Worm (Caenorhabditis elegans) whole organism, young adult: ENCODE results near the gene nhr-141.

Experiments
- C06A6.2 ChIP-seq: fragments of 200-800 bp; sonication (Bioruptor generic); conservative IDR thresholded peaks from 2 replicates; pipeline ENCODE4 v1.3.6; 2022; ENCODE audit warnings: missing genetic modification characterization, missing compliant biosample characterization
- D2030.7 ChIP-seq: fragments of 200-800 bp; sonication (Bioruptor generic); IDR thresholded peaks from 2 replicates; pipeline ENCODE4 v1.3.6; 2022; ENCODE audit warnings: missing genetic modification reagents, missing genetic modification characterization, missing compliant biosample characterization
- F10E7.11 ChIP-seq: sonication (generic microtip); optimal IDR thresholded peaks from 2 replicates; lab custom pipeline; 2017; ENCODE audit warnings: mild to moderate bottlenecking, missing genetic modification characterization, moderate library complexity, missing compliant biosample characterization
- F23B12.7 ChIP-seq: sonication (generic microtip); optimal IDR thresholded peaks from 2 replicates; lab custom pipeline; 2017; ENCODE audit warnings: missing genetic modification characterization, mild to moderate bottlenecking, missing compliant biosample characterization, antibody characterized with exemption, moderate library complexity; ENCODE audit not compliant: insufficient read depth
- F33H1.4 ChIP-seq: fragments of 200-800 bp; sonication (Bioruptor generic); IDR thresholded peaks from 2 replicates; pipeline ENCODE4 v1.3.6; 2022; ENCODE audit warnings: missing genetic modification reagents, missing genetic modification characterization, missing compliant biosample characterization
- F37B4.10 ChIP-seq: fragments of 200-800 bp; sonication (Bioruptor generic); IDR thresholded peaks from 2 replicates; pipeline ENCODE4 v1.3.6; 2022; ENCODE audit warnings: missing genetic modification characterization, missing compliant biosample characterization
- F39B2.1 ChIP-seq: fragments of 200-800 bp; sonication (Bioruptor generic); IDR thresholded peaks from 2 replicates; pipeline ENCODE4 v1.3.6; 2022; ENCODE audit warnings: missing genetic modification reagents, missing genetic modification characterization, missing compliant biosample characterization
- K12H6.12 ChIP-seq: fragments of 200-800 bp; sonication (Bioruptor generic); optimal IDR thresholded peaks from 2 replicates; lab custom pipeline; 2018; ENCODE audit warnings: mild to moderate bottlenecking, missing genetic modification characterization, missing compliant biosample characterization
- Y53F4B.3 ChIP-seq: fragments of 200-800 bp; sonication (Bioruptor generic); IDR thresholded peaks from 2 replicates; pipeline ENCODE4 v1.3.6; 2022; ENCODE audit warnings: missing genetic modification reagents, missing genetic modification characterization, missing compliant biosample characterization
- Y53G8AR.9 ChIP-seq: fragments of 200-800 bp; sonication (Bioruptor generic); conservative IDR thresholded peaks from 2 replicates; pipeline ENCODE4 v1.3.6; 2022; ENCODE audit warnings: missing genetic modification reagents, missing genetic modification characterization, missing compliant biosample characterization
- ama-1 ChIP-seq, 3 experiments: fragments of 150-350 bp in 1 of 3; sonication (generic microtip) in 2 of 3; optimal IDR thresholded peaks; 2 replicates each; lab custom pipeline; 2014 to 2018; ENCODE audit warnings: missing biosample characterization in 2 of 3, missing genetic modification characterization in 2 of 3, missing genetic modification reagents in 2 of 3
- attf-3 ChIP-seq: fragments of 200-800 bp; sonication (Bioruptor generic); conservative IDR thresholded peaks from 2 replicates; pipeline ENCODE4 v1.3.6; 2022; ENCODE audit warnings: missing genetic modification reagents, missing genetic modification characterization, missing compliant biosample characterization
- ccch-3 ChIP-seq: fragments of 200-800 bp; sonication (Bioruptor generic); optimal IDR thresholded peaks from 2 replicates; lab custom pipeline; 2018; ENCODE audit warnings: mild to moderate bottlenecking, missing genetic modification characterization, missing compliant biosample characterization
- cebp-2 ChIP-seq: fragments of 200-800 bp; sonication (Bioruptor generic); IDR thresholded peaks from 2 replicates; pipeline ENCODE4 v1.3.6; 2022; ENCODE audit warnings: missing genetic modification characterization, missing compliant biosample characterization
- ceh-100 ChIP-seq: fragments of 200-800 bp; sonication (Bioruptor generic); IDR thresholded peaks from 2 replicates; pipeline ENCODE4 v1.3.6; 2022; ENCODE audit warnings: missing genetic modification reagents, missing genetic modification characterization, missing compliant biosample characterization
- ceh-79 ChIP-seq: sonication (generic microtip); optimal IDR thresholded peaks from 2 replicates; lab custom pipeline; 2017; ENCODE audit warnings: mild to moderate bottlenecking, missing genetic modification characterization, missing compliant biosample characterization
- dox-1 ChIP-seq: fragments of 200-800 bp; sonication (Bioruptor generic); IDR thresholded peaks from 2 replicates; pipeline ENCODE4 v1.3.6; 2022; ENCODE audit warnings: missing genetic modification reagents, missing genetic modification characterization, missing compliant biosample characterization
- efl-1 ChIP-seq: fragments of 150-350 bp; optimal IDR thresholded peaks from 2 replicates; lab custom pipeline; 2014; ENCODE audit warnings: missing biosample characterization, missing genetic modification reagents, missing genetic modification characterization
- egl-18 ChIP-seq: fragments of 200-800 bp; sonication (Bioruptor generic); IDR thresholded peaks from 2 replicates; pipeline ENCODE4 v1.3.6; 2022; ENCODE audit warnings: missing genetic modification reagents, missing genetic modification characterization, missing compliant biosample characterization
- egl-44 ChIP-seq: fragments of 200-800 bp; sonication (Bioruptor generic); IDR thresholded peaks from 2 replicates; pipeline ENCODE4 v1.3.6; 2022; ENCODE audit warnings: missing genetic modification reagents, missing genetic modification characterization, missing compliant biosample characterization
- ekl-4 ChIP-seq: fragments of 200-800 bp; sonication (Bioruptor generic); IDR thresholded peaks from 2 replicates; pipeline ENCODE4 v1.3.6; 2022; ENCODE audit warnings: missing genetic modification reagents, missing genetic modification characterization, missing compliant biosample characterization
- hlh-12 ChIP-seq: sonication (generic microtip); optimal IDR thresholded peaks from 2 replicates; lab custom pipeline; 2016; ENCODE audit warnings: missing genetic modification characterization, missing compliant biosample characterization
- hmg-20 ChIP-seq: fragments of 200-800 bp; sonication (Bioruptor generic); IDR thresholded peaks from 2 replicates; pipeline ENCODE4 v1.3.6; 2022; ENCODE audit warnings: missing genetic modification reagents, missing genetic modification characterization, missing compliant biosample characterization
- lin-54 ChIP-seq: fragments of 200-800 bp; sonication (Bioruptor generic); optimal IDR thresholded peaks from 2 replicates; lab custom pipeline; 2018; ENCODE audit warnings: mild to moderate bottlenecking, missing genetic modification characterization, missing compliant biosample characterization
- lir-1 ChIP-seq: fragments of 200-800 bp; sonication (Bioruptor generic); conservative IDR thresholded peaks from 2 replicates; pipeline ENCODE4 v1.3.6; 2022; ENCODE audit warnings: missing genetic modification reagents, missing genetic modification characterization, missing compliant biosample characterization
- madf-10 ChIP-seq: sonication (generic microtip); optimal IDR thresholded peaks from 2 replicates; lab custom pipeline; 2016; ENCODE audit warnings: mild to moderate bottlenecking, missing genetic modification characterization, missing compliant biosample characterization
- madf-3 ChIP-seq: fragments of 200-800 bp; sonication (Bioruptor generic); IDR thresholded peaks from 2 replicates; pipeline ENCODE4 v1.3.6; 2022; ENCODE audit warnings: missing genetic modification reagents, missing genetic modification characterization, missing compliant biosample characterization
- madf-6 ChIP-seq: fragments of 200-800 bp; sonication (Bioruptor generic); IDR thresholded peaks from 2 replicates; pipeline ENCODE4 v1.3.6; 2022; ENCODE audit warnings: missing genetic modification reagents, missing genetic modification characterization, missing compliant biosample characterization
- mcd-1 ChIP-seq: fragments of 200-800 bp; sonication (Bioruptor generic); IDR thresholded peaks from 2 replicates; pipeline ENCODE4 v1.3.6; 2022; ENCODE audit warnings: missing genetic modification reagents, missing genetic modification characterization, missing compliant biosample characterization
- mel-28 ChIP-seq: sonication (generic microtip); optimal IDR thresholded peaks from 2 replicates; lab custom pipeline; 2016; ENCODE audit warnings: borderline replicate concordance, mild to moderate bottlenecking, missing genetic modification characterization, missing compliant biosample characterization
- mxl-1 ChIP-seq: sonication (generic microtip); optimal IDR thresholded peaks from 2 replicates; lab custom pipeline; 2016; ENCODE audit warnings: missing genetic modification characterization, missing compliant biosample characterization
- nfya-2 ChIP-seq: fragments of 200-800 bp; sonication (Bioruptor generic); IDR thresholded peaks from 2 replicates; pipeline ENCODE4 v1.3.6; 2022; ENCODE audit warnings: missing genetic modification reagents, missing genetic modification characterization, missing compliant biosample characterization
- nhr-120 ChIP-seq: fragments of 200-800 bp; sonication (Bioruptor generic); IDR thresholded peaks from 2 replicates; pipeline ENCODE4 v1.3.6; 2022; ENCODE audit warnings: missing genetic modification characterization, missing compliant biosample characterization
- pbrm-1 ChIP-seq: fragments of 200-800 bp; sonication (Bioruptor generic); IDR thresholded peaks from 2 replicates; pipeline ENCODE4 v1.3.6; 2022; ENCODE audit warnings: missing genetic modification reagents, missing genetic modification characterization, missing compliant biosample characterization
- pha-4 ChIP-seq: fragments of 150-350 bp; sonication (generic microtip); optimal IDR thresholded peaks from 2 replicates; lab custom pipeline; 2014; ENCODE audit warnings: missing biosample characterization, missing genetic modification reagents, missing genetic modification characterization
- rec-8 ChIP-seq, 2 experiments: sonication (generic microtip); optimal IDR thresholded peaks; 2 replicates each; lab custom pipeline; 2016; ENCODE audit warnings: mild to moderate bottlenecking in 2 of 2, missing genetic modification characterization in 2 of 2, missing genetic modification reagents in 2 of 2, missing genotype in 2 of 2, missing biosample characterization in 1 of 2, missing compliant biosample characterization in 1 of 2, moderate library complexity in 1 of 2
- repo-1 ChIP-seq: sonication (generic microtip); optimal IDR thresholded peaks from 2 replicates; lab custom pipeline; 2017; ENCODE audit warnings: mild to moderate bottlenecking, missing genetic modification characterization, missing compliant biosample characterization
- sdz-38 ChIP-seq: sonication (generic microtip); optimal IDR thresholded peaks from 2 replicates; lab custom pipeline; 2016; ENCODE audit warnings: missing genotype, missing genetic modification characterization, missing compliant biosample characterization
- sea-2 ChIP-seq: fragments of 200-800 bp; sonication (Bioruptor generic); IDR thresholded peaks from 2 replicates; pipeline ENCODE4 v1.3.6; 2022; ENCODE audit warnings: missing genetic modification characterization, missing compliant biosample characterization
- snpc-3.4 ChIP-seq: sonication (generic microtip); optimal IDR thresholded peaks from 2 replicates; lab custom pipeline; 2017; ENCODE audit warnings: missing genetic modification characterization, mild to moderate bottlenecking, missing compliant biosample characterization, antibody characterized with exemption, moderate library complexity, missing genotype, missing genetic modification reagents
- somi-1 ChIP-seq: fragments of 200-800 bp; sonication (Bioruptor generic); optimal IDR thresholded peaks from 2 replicates; lab custom pipeline; 2018; ENCODE audit warnings: mild to moderate bottlenecking, missing genetic modification characterization, missing compliant biosample characterization
- tbp1 ChIP-seq: fragments of 200-800 bp; sonication (Bioruptor generic); optimal IDR thresholded peaks from 2 replicates; lab custom pipeline; 2018; ENCODE audit warnings: mild to moderate bottlenecking, missing genetic modification characterization, missing compliant biosample characterization
- tbx-9 ChIP-seq: sonication (generic microtip); optimal IDR thresholded peaks from 2 replicates; lab custom pipeline; 2016; ENCODE audit warnings: borderline replicate concordance, missing genetic modification characterization, inconsistent platforms, missing compliant biosample characterization
- unc-62 ChIP-seq: fragments of 150-350 bp; optimal IDR thresholded peaks from 2 replicates; lab custom pipeline; 2014; ENCODE audit warnings: missing biosample characterization, missing genetic modification reagents, missing genetic modification characterization
- zim-3 ChIP-seq: sonication (generic microtip); optimal IDR thresholded peaks from 2 replicates; lab custom pipeline; 2017; ENCODE audit warnings: mild to moderate bottlenecking, missing genetic modification characterization, moderate library complexity, missing compliant biosample characterization
- ztf-22 ChIP-seq: fragments of 200-800 bp; sonication (Bioruptor generic); optimal IDR thresholded peaks from 2 replicates; lab custom pipeline; 2018; ENCODE audit warnings: mild to moderate bottlenecking, missing genetic modification characterization, moderate library complexity, missing compliant biosample characterization
- ztf-28 ChIP-seq: fragments of 200-800 bp; sonication (Bioruptor generic); IDR thresholded peaks from 2 replicates; pipeline ENCODE4 v1.3.6; 2022; ENCODE audit warnings: missing genetic modification reagents, missing genetic modification characterization, missing compliant biosample characterization
- ztf-6 ChIP-seq: fragments of 200-800 bp; sonication (Bioruptor generic); IDR thresholded peaks from 2 replicates; pipeline ENCODE4 v1.3.6; 2022; ENCODE audit warnings: missing genetic modification reagents, missing genetic modification characterization, missing compliant biosample characterization

The nhr-141 gene

ce11 chrV:7432441-7433146 lies 11.9 kb upstream of the nhr-141 start:
- TF ChIP-seq F39B2.1 (GFP tag; lab: Robert Waterston, UW) (no peak), ztf-28 (GFP tag; lab: Robert Waterston, UW) (no peak), mel-28 (no peak), madf-3 (GFP tag; lab: Robert Waterston, UW) (0 out of 2 replicates have a peak, but pooled peaks have one; percentile 2), attf-3 (GFP tag; lab: Robert Waterston, UW) (no peak), somi-1 (no peak), sea-2 (GFP tag; lab: Robert Waterston, UW) (no peak), mxl-1 (tag; lab: Kevin White, UChicago) (peak; percentile 4), zim-3 (tag; lab: Kevin White, UChicago) (peak; percentile 65), K12H6.12 (peak; percentile 2), unc-62 (GFP tag; lab: Kevin White, UChicago) (no peak), F10E7.11 (no peak), ceh-100 (GFP tag; lab: Robert Waterston, UW) (no peak), tbp1 (peak; percentile 38), nhr-120 (GFP tag; lab: Robert Waterston, UW) (no peak), tbx-9 (tag; lab: Kevin White, UChicago) (peak; percentile 81), ekl-4 (GFP tag; lab: Robert Waterston, UW) (0 out of 2 replicates have a peak, but pooled peaks have one; percentile 8), pbrm-1 (GFP tag; lab: Robert Waterston, UW) (peak; percentile 64; the same call in 1 of the 2 replicates), lin-54 (GFP tag; lab: Kevin White, UChicago) (no peak), F33H1.4 (GFP tag; lab: Robert Waterston, UW) (no peak), sdz-38 (tag; lab: Kevin White, UChicago) (no peak), egl-18 (GFP tag; lab: Robert Waterston, UW) (no peak), egl-44 (peak; percentile 44; the same call in 1 of the 2 replicates), ceh-79 (tag; lab: Kevin White, UChicago) (peak; percentile 21), madf-10 (peak; percentile 82), F23B12.7 (no peak), ztf-6 (no peak), lir-1 (GFP tag; lab: Robert Waterston, UW) (no peak), ztf-22 (peak; percentile 63), cebp-2 (GFP tag; lab: Robert Waterston, UW) (no peak), mcd-1 (GFP tag; lab: Robert Waterston, UW) (no peak), hlh-12 (no peak), dox-1 (peak; percentile 65), hmg-20 (no peak), D2030.7 (GFP tag; lab: Robert Waterston, UW) (no peak), madf-6 (peak; percentile 22; the same call in 1 of the 2 replicates), Y53G8AR.9 (GFP tag; lab: Robert Waterston, UW) (peak; percentile 91; the same call in 1 of the 2 replicates), nfya-2 (GFP tag; lab: Robert Waterston, UW) (0 out of 2 replicates have a peak, but pooled peaks have one; percentile 38), ama-1 (optimal IDR thresholded peaks at IDR 0.05; lab: Kevin White, UChicago) (peak; percentile 88), ama-1 (GFP tag; optimal IDR thresholded peaks at IDR 0.05; lab: Kevin White, UChicago) (no peak), ccch-3 (GFP tag; lab: Kevin White, UChicago) (no peak), C06A6.2 (GFP tag; lab: Robert Waterston, UW) (peak; percentile 59), F37B4.10 (GFP tag; lab: Robert Waterston, UW) (no peak), pha-4 (peak; percentile 83), snpc-3.4 (no peak), rec-8 (tag; optimal IDR thresholded peaks at IDR 0.05; lab: Kevin White, UChicago) (no peak), efl-1 (no peak), repo-1 (peak; percentile 78), Y53F4B.3 (GFP tag; lab: Robert Waterston, UW) (no peak)
